Worm (Caenorhabditis elegans): ENCODE data around the gene F31B12.4.

The F31B12.4 gene

DNA sequence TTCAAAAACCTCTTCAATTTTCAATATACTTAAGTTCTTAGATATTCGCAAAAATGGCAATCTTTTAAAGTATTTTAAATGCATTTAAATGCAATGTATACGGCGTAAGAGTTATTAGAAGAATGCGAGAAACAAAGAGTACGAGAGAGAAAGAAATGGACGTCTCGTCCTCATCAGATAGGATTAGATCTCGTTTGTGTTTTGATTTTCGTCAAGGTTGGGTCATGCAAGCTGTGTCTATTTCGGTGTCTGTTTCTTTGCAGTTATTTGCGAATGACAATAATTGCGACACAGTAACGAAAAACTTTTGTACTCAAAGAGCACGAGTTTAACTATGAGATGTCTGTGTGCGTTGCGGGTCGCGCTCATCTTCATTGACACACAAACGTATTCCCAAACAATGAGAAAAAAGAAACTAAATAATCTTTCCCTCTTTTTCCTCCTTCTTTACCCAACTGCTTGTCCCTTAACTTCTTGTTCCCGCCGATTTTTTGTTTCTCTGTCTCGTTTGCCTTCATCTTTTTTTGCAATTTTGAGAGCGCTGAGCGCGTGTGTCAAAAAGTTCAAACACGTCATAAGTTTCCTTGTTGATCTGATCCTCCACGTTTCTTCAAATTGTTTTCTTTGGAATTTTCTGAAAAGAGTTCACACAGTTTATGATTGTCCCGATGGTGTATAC, 37.4 kb upstream of the F31B12.4 start:
- TF ChIP-seq F13H6.1 (tag; optimal IDR thresholded peaks at IDR 0.05) (peak; percentile 76), lin-13 (GFP tag; optimal IDR thresholded peaks at IDR 0.05) (peak; percentile 48), nhr-129 (tag; optimal IDR thresholded peaks at IDR 0.05) (peak; percentile 30), elt-3 (tag; optimal IDR thresholded peaks at IDR 0.05) (no peak), lsy-2 (tag; optimal IDR thresholded peaks at IDR 0.05) (no peak), sma-9 (GFP tag; optimal IDR thresholded peaks at IDR 0.05) (peak; percentile 22), sma-9 (tag; optimal IDR thresholded peaks at IDR 0.05) (no peak), mdl-1 (tag; optimal IDR thresholded peaks at IDR 0.05) (peak in 1 of 2 experiments; percentile 24), C34F6.9 (tag; optimal IDR thresholded peaks at IDR 0.05) (peak; percentile 1), gmeb-1 (tag; optimal IDR thresholded peaks at IDR 0.05) (no peak)

ce11 chrX:10767669-10768068, 36.9 kb upstream of the F31B12.4 start:
- TF ChIP-seq mdl-1 (tag; optimal IDR thresholded peaks at IDR 0.05): peak in 1 of 2 experiments; percentile 29
- TF ChIP-seq zag-1 (tag; optimal IDR thresholded peaks at IDR 0.05): peak; percentile 56
- peak; percentile 35 for TF ChIP-seq sem-4 (tag; optimal IDR thresholded peaks at IDR 0.05)
- no peak for TF ChIP-seq unc-55 (GFP tag; optimal IDR thresholded peaks at IDR 0.05)
- TF ChIP-seq lin-39 (tag; optimal IDR thresholded peaks at IDR 0.05): no peak
- TF ChIP-seq fos-1 (tag; optimal IDR thresholded peaks at IDR 0.05): peak; percentile 25
- TF ChIP-seq sma-9 (GFP tag; optimal IDR thresholded peaks at IDR 0.05): peak; percentile 92
- TF ChIP-seq sma-9 (tag; optimal IDR thresholded peaks at IDR 0.05): no peak
- TF ChIP-seq ZK546.5 (tag; optimal IDR thresholded peaks at IDR 0.05): no peak
- TF ChIP-seq egl-27 (tag; optimal IDR thresholded peaks at IDR 0.05): peak; percentile 14
- no peak for TF ChIP-seq snpc-4 (tag; optimal IDR thresholded peaks at IDR 0.05)

DNA sequence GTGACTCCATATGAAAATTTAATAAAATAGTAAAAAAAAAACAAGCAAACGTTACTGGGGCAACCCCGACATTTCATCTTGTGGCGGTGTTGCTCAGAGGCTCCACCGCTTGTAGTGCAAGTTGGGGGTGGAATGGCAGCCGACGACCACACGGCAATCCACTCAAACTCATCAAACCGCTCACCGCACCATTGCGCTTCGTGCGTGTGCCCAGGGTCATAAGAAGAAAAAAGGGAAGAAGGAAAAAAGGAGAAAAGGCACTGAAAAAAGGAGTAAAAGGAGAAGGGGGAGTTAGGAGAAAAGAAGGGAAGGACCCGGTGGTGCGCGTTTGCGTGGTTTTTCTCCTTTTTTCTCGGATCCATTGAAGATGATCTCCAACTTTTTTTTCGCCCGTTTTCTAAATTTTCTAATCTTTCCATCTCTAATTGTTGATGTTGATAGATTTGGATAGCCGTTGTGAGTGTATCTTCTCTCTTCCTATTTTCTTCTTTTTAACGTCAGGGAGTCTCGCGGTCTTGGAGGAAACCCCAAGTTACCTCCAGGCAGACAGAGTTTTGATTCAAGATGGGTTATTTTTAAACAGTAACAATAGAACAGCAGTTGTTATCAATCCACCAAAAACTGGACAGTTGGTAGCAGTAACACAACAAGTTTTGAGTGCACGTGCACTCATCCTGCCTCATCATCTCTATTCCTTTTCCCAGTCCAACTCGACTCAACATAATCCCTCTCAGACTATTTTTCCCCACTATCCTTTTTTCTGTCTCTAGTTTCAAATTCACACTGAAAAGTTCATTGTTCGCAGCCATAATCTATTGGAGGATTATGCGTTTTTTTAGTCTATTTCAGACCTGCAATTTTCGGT, 36.0 kb upstream of the F31B12.4 start:
- TF ChIP-seq unc-55 (GFP tag; optimal IDR thresholded peaks at IDR 0.05) (no peak), nhr-129 (tag; optimal IDR thresholded peaks at IDR 0.05) (peak; percentile 9), elt-1 (tag; optimal IDR thresholded peaks at IDR 0.05) (peak; percentile 28), nhr-237 (tag; optimal IDR thresholded peaks at IDR 0.05) (no peak), sem-4 (tag; optimal IDR thresholded peaks at IDR 0.05) (peak; percentile 0), zag-1 (tag; optimal IDR thresholded peaks at IDR 0.05) (peak; percentile 14), egl-27 (tag; optimal IDR thresholded peaks at IDR 0.05) (peak; percentile 10), C34F6.9 (tag; optimal IDR thresholded peaks at IDR 0.05) (peak; percentile 13), snpc-4 (tag; optimal IDR thresholded peaks at IDR 0.05) (peak; percentile 83), unc-62 (GFP tag; optimal IDR thresholded peaks at IDR 0.05) (no peak), crh-2 (tag; optimal IDR thresholded peaks at IDR 0.05) (peak; percentile 22), sma-9 (GFP tag; optimal IDR thresholded peaks at IDR 0.05) (peak; percentile 78), sma-9 (tag; optimal IDR thresholded peaks at IDR 0.05) (no peak)

ce11 chrX:10769232-10769738, 35.3 kb upstream of the F31B12.4 start, which contains the start of gene sma-9:
Gene sma-9, plus strand, starts transcription at chrX:10769282.
- TF ChIP-seq nhr-23 (tag; optimal IDR thresholded peaks at IDR 0.05) (peak; percentile 75), elt-1 (tag; optimal IDR thresholded peaks at IDR 0.05) (peak; percentile 84), ZK546.5 (tag; optimal IDR thresholded peaks at IDR 0.05) (no peak), nhr-25 (tag; optimal IDR thresholded peaks at IDR 0.05) (peak; percentile 69), ceh-16 (tag; optimal IDR thresholded peaks at IDR 0.05) (peak; percentile 45), sma-9 (GFP tag; optimal IDR thresholded peaks at IDR 0.05) (peak; percentile 91), sma-9 (tag; optimal IDR thresholded peaks at IDR 0.05) (no peak), nhr-12 (tag; optimal IDR thresholded peaks at IDR 0.05) (no peak)

DNA sequence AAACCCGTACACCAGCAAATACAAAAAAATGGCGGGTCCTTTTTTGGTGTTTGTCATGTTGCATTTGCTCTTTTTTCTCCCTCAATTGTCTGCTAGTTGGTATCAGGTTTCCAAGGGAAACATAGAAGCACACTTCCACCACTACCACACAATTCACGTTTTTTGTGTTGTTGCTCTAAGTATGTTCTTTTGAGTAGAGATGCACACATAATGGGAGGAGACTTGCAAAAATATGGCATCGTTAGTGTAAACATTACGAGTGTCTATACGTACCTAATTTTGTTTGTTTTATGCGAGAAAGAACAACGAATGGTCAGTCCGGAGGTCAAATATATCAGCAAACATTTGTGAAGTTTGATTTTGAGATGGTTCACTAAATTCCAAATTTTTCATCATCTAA, 34.6 kb upstream of the F31B12.4 start:
- TF ChIP-seq F13H6.1 (tag; optimal IDR thresholded peaks at IDR 0.05) (peak; percentile 20), unc-39 (tag; optimal IDR thresholded peaks at IDR 0.05) (no peak), sma-9 (GFP tag; optimal IDR thresholded peaks at IDR 0.05) (peak; percentile 54), sma-9 (tag; optimal IDR thresholded peaks at IDR 0.05) (no peak), nhr-21 (tag; optimal IDR thresholded peaks at IDR 0.05) (no peak), R02D3.7 (tag; optimal IDR thresholded peaks at IDR 0.05) (no peak)

Measured in whole organism, L2 larva.